Worm (Caenorhabditis elegans): Measurements from ENCODE around the gene nhr-241.

Gene nhr-241

ce11 chrV:18710045-18710490 is 10.8 kb downstream of the nhr-241 start:
- TF ChIP-seq snpc-4 (tag; optimal IDR thresholded peaks at IDR 0.05) (peak; percentile 27), hmg-11 (tag; optimal IDR thresholded peaks at IDR 0.05) (peak; percentile 19), nhr-76 (tag; optimal IDR thresholded peaks at IDR 0.05) (no peak)

DNA sequence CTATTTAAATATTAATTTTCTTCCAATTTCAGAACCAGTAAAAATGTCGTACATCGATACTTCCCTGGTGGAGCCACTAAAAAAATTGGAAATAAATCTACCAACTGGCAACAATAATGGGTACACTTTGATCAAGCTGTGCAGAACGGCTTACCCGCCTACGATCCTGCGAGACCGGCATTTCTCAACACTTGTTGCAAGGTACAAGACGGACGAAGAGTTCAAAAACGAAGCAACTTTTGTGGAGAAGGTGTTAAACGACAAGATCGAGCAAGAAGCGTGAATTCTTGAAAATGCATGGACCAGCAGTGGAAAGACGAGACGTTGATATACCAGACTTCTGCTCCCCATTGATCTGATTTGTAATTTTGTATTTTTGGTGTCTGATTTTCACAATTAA is 12.1 kb downstream of the nhr-241 start:
- TF ChIP-seq pqm-1 (tag; optimal IDR thresholded peaks at IDR 0.05) (no peak), R02D3.7 (tag; optimal IDR thresholded peaks at IDR 0.05) (no peak), nhr-67 (tag; optimal IDR thresholded peaks at IDR 0.05) (no peak), nhr-28 (tag; optimal IDR thresholded peaks at IDR 0.05) (no peak), mdl-1 (tag; optimal IDR thresholded peaks at IDR 0.05) (no peak), elt-1 (tag; optimal IDR thresholded peaks at IDR 0.05) (no peak), unc-62 (GFP tag; optimal IDR thresholded peaks at IDR 0.05) (no peak)

ce11 chrV:18712118-18712517 is 12.9 kb downstream of the nhr-241 start:
- TF ChIP-seq zag-1 (tag; optimal IDR thresholded peaks at IDR 0.05) = no peak
- no peak for TF ChIP-seq daf-12 (tag; optimal IDR thresholded peaks at IDR 0.05)
- peak; percentile 10 for TF ChIP-seq fkh-2 (tag; optimal IDR thresholded peaks at IDR 0.05)

ce11 chrV:18719412-18719811 is 20.2 kb downstream of the nhr-241 start:
- TF ChIP-seq nhr-43 (tag; optimal IDR thresholded peaks at IDR 0.05; ENCODE audit: poor library complexity, severe bottlenecking) = no peak
- no peak for TF ChIP-seq egl-27 (tag; optimal IDR thresholded peaks at IDR 0.05)
- no peak for TF ChIP-seq ceh-9 (tag; optimal IDR thresholded peaks at IDR 0.05)
- TF ChIP-seq skn-1 (tag; optimal IDR thresholded peaks at IDR 0.05) = no peak
- TF ChIP-seq nfya-1 (tag; optimal IDR thresholded peaks at IDR 0.05; ENCODE audit: insufficient read depth) = no peak
- no peak for TF ChIP-seq unc-39 (tag; optimal IDR thresholded peaks at IDR 0.05)
- TF ChIP-seq ZK546.5 (tag; optimal IDR thresholded peaks at IDR 0.05) = no peak
- TF ChIP-seq mdl-1 (tag; optimal IDR thresholded peaks at IDR 0.05) = no peak
- TF ChIP-seq ama-1 (optimal IDR thresholded peaks at IDR 0.05) = no peak
- TF ChIP-seq lin-15B (tag; optimal IDR thresholded peaks at IDR 0.05) = no peak

- TF ChIP-seq mml-1 (tag; optimal IDR thresholded peaks at IDR 0.05) = no peak
- no peak for TF ChIP-seq nhr-43 (tag; optimal IDR thresholded peaks at IDR 0.05; ENCODE audit: poor library complexity, severe bottlenecking)
- no peak for TF ChIP-seq lin-15B (tag; optimal IDR thresholded peaks at IDR 0.05)
- no peak for TF ChIP-seq fkh-2 (tag; optimal IDR thresholded peaks at IDR 0.05)
- no peak for TF ChIP-seq mdl-1 (tag; optimal IDR thresholded peaks at IDR 0.05)
- no peak for TF ChIP-seq sea-2 (GFP tag; optimal IDR thresholded peaks at IDR 0.05)
- peak; percentile 72 for TF ChIP-seq elt-2 (tag; optimal IDR thresholded peaks at IDR 0.05)
- no peak for TF ChIP-seq nhr-237 (tag; optimal IDR thresholded peaks at IDR 0.05)
- TF ChIP-seq pha-4 (tag; optimal IDR thresholded peaks at IDR 0.05) = peak; percentile 4
- TF ChIP-seq unc-62 (GFP tag; optimal IDR thresholded peaks at IDR 0.05) = no peak
- TF ChIP-seq ceh-9 (tag; optimal IDR thresholded peaks at IDR 0.05) = no peak
- no peak for TF ChIP-seq aly-2 (tag; optimal IDR thresholded peaks at IDR 0.05)
- no peak for TF ChIP-seq egl-27 (tag; optimal IDR thresholded peaks at IDR 0.05)
Observed at ce11 chrV:18719956-18720489, 20.8 kb downstream of the nhr-241 start, which contains the start of gene Y17D7C.2. Y17D7C.2 (minus strand) TSS chrV:18719987.

DNA sequence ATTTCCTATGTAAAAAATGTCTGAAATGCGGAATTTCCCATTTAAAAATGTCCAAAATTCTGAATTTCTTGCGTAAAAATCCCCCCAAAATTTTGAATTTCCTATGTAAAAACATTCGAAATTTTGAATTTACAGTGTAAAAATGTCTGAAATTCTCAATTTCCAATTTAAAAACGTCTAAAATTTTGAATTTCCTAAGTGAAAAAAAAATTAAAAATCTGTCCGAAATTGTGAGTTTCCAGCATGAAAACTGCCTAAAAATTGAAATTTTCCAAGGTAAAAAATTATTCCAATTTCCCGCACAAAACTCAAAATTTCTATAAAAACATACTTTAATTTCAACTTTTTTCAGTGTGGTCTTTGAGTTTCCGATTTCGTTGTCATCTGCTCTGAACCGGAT is 22.6 kb downstream of the nhr-241 start:
- TF ChIP-seq elt-1 (tag; optimal IDR thresholded peaks at IDR 0.05) (no peak), ztf-11 (tag; optimal IDR thresholded peaks at IDR 0.05) (no peak), nhr-77 (tag; optimal IDR thresholded peaks at IDR 0.05) (no peak), nhr-43 (tag; optimal IDR thresholded peaks at IDR 0.05; ENCODE audit: poor library complexity, severe bottlenecking) (no peak), ztf-4 (tag; optimal IDR thresholded peaks at IDR 0.05) (no peak), zag-1 (tag; optimal IDR thresholded peaks at IDR 0.05) (no peak), ama-1 (optimal IDR thresholded peaks at IDR 0.05) (no peak), nhr-76 (tag; optimal IDR thresholded peaks at IDR 0.05) (no peak), egl-5 (tag; optimal IDR thresholded peaks at IDR 0.05) (no peak), pha-4 (tag; optimal IDR thresholded peaks at IDR 0.05) (no peak), egl-27 (tag; optimal IDR thresholded peaks at IDR 0.05) (no peak), ceh-9 (tag; optimal IDR thresholded peaks at IDR 0.05) (no peak), unc-62 (GFP tag; optimal IDR thresholded peaks at IDR 0.05) (no peak), ceh-28 (tag; optimal IDR thresholded peaks at IDR 0.05) (no peak)

All from whole organism, L3 larva.